Fruit fly (Drosophila melanogaster) ovary, adult (tissue): ENCODE results near the gene CG1695.
A peak's percentile ranks its signal among the peaks of the same experiment; 100 is the strongest.

Experiments
- CG17801 ChIP-seq: fragments of 200-800 bp; optimal IDR thresholded peaks from 2 replicates; lab custom pipeline; 2019; ENCODE audit warnings: missing biosample characterization, mild to moderate bottlenecking, missing genetic modification characterization, moderate library complexity; ENCODE audit not compliant: partially characterized antibody

CG1695 gene

DNA sequence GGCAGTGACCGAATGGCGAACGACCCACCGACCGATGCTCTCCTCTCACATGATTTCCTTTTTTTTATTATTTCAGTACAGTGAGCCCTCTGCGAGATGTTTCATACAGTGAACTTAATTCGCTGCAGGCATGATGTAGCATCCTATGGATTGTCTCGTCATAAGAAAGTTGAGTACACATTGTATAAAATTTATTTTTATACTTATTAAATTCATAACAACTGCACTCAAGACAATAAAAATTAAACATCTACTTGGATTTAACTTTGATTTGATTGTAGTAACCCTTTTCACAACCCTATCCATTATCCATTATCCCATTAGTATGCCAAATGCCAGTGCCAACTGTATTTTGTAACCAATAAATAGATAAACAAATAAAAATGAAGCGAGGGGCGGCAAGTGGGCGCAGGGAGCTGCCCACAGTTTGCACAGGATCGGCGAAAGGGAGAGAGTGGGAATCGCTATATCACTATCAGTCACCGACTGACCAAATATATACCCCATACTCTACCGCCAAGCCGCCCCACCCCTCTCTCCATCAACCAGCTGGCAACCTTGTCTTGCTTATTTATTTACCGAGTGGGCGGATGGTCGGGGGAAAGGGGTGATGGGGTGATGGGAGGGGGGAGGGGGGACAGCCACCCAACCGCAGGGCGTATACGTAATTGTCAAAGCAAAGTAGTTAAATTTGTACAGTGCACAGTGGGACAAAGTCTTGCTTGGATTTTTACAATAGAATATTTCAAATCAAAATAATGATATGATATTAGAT, 49.2 kb downstream of the CG1695 start:
- TF ChIP-seq CG17801 = no peak

DNA sequence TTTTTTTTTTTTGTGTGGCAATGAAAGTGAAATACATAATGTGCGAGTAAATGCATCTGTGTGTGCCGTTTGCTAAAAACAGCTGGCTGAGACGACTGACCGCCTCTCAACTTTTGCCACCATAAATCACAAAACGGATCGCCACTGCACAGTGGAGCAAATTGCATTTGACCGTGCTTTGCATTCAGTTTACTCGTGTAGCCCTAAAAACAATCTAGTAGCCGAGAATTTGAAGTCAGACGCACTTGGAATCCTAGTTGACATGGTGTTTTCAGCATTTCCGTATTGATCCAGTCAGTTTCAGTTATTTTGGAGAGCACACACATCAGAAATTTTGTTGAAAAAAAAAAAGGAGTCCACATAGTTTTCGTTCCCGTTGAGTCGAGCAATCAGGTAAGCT, 52.1 kb downstream of the CG1695 start, which contains the start of gene CG15461:
CG15461 (plus strand) TSS at position 301 of the 400 bp plus-strand sequence.
- TF ChIP-seq CG17801 = no peak

DNA sequence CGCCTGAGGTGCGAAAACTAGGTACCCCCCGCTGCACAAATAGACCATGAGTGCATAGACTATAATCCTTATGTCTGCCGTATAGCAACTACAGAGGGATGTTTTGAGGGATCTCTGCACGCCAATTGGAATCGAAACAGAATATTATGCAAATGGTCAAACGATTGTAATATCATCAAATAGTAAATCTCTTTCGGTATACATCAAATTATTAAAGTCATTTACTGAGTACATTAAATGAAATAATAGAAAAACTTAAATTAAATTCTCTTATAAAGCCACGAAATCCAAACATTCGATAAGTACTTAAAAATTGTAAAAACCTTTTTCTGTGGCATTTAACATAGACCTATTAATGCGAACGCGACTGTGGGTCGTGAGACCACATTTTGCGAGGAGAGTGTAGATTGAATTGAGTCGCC, 55.0 kb downstream of the CG1695 start:
- TF ChIP-seq CG17801 = peak; percentile 73

DNA sequence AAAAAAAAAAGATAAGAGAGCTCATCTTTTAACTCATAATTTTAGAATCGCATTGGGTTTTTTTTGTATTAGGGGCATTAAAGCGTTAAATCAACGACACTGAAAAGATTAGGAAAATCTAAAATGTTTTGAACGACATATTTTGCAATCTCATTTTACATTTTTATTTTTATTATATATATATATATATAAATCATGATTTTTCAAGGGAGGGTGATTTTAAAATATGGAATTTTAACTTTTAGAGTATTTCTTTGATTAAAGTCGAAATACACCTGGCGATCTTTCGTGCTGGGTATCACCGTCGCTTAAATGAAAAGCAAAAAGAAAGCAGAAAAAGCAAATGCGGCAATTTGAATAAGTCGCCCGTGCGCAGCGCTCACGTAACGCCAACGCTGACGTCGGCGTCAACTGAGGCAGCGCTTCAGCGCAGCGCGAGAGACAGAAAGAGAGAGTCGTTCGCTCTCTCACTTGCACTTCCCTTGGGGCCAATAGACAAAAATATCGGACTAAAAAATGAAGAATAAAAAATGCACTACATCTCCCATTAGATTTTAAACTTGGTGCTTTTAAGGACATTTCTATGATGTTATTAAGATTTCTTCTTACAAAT, 55.7 kb downstream of the CG1695 start:
- TF ChIP-seq CG17801 = no peak

DNA sequence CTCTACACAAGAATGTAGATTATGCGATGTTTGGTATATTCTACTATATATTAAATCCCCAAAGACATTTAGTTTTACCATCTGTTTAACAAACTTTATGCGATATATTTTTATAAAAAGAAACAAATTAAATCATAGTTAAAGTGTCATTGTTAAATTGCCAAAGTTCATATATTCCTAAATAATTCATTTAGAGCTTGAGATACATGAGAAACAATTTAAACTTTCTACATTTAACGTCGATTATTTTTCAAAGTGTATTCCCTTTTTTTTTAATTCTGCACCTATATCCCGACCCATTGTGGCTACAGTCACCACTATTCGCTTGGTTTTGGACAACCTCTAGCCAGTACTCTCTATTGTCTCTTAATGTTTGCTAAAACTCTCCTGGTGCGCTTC, 56.2 kb downstream of the CG1695 start:
- TF ChIP-seq CG17801 = no peak

DNA sequence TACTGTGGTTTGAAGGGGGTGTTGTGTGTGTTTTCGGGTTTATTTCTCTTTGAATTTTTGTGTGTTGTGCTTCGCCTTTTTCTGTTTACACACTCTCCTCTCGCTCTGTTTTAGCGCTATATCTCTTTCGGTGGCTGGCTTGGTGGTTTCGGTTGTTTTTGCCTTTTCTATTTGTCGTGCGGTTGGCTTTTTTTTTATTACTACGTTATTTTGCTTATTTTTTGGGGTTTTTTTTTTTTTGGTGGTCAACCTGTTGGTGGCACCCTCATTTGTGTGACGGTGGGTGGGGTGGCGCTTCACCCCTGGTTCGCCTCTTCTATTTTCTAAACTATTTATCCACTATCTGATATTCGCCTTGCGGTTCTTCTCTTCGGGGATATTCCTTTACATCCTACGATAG, 57.1 kb downstream of the CG1695 start:
- no peak for TF ChIP-seq CG17801

DNA sequence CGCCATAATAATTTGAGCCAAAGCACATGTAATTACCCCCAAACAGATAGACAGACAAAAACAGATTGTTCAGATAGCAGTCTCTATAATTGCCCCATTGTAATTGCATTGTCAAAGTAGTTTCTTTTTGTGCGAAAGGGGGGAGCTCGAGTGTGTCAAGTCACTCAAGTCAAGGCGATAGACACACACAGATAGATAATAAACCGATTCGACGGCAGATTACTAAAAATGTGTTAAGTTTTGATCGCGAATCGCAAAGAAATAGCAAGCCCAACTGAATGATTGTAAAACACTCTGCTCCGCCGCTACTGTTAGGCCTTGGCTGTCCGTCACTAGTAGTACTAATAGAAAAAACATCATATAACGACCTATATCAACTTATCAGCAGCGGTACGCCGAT, 58.9 kb downstream of the CG1695 start:
- TF ChIP-seq CG17801 = no peak

DNA sequence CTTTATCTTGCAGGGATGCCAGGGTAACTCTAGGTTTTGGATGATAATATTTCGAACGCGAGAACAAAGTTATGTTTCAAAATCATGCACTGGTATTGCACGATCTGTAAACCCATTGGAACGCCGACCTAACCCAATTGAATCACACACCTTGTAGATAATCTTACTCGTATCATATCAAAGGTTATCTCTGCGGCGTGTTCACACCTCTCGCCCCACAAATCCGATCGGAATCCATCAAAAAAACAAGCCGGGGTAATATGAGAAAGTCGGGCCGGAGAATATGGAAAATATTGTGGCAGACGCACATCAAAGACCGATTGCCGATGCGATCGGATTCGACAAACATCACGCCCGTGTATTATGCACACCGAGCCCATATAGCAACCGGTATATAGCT, 61.4 kb downstream of the CG1695 start:
- TF ChIP-seq CG17801 = no peak
